Worm (Caenorhabditis elegans): ENCODE measurements around the gene mec-7.
A peak's percentile ranks its signal among the peaks of the same experiment; 100 is the strongest.

DNA sequence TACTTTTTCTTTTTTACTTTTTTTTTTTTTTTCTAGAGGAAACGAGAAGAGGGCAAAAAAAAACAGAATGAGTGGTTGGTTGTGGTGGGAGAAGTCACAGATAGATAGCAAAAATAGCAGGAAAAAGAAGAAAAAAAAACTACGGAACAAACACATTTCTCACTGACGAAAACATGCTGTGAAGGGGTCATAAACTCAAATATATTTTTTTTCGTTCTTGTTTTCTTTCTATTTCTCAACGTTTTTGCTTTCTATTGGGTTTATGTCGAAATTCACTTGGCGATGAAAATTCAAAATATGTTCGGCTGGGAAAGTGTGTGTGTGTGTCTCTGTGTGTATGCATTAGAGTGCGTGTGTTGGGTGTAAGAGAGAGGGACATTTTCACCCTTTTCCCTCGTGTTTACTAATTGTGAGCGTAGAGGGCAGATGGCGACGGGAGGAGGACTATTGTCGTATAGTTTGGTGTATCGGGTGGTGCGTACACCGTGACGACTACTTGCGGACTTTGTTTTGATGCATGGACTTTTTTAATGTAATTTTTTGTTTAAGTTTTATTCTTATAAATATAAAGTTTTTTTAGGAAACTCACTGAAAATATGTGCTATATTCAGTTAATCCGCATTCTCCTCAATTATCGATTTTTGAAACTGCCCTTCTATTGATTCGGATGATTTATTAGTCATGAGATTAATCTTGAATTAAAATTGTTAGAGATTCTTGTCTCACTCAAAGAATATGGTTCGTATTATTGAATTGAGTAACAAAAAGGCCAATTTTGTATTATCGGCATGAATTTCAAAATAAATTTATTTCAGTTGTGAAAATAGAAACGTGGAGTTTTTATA lies 33.1 kb upstream of the mec-7 start:
- TF ChIP-seq ztf-11 (tag; optimal IDR thresholded peaks at IDR 0.05): no peak
- TF ChIP-seq mab-5 (tag; optimal IDR thresholded peaks at IDR 0.05): no peak
- TF ChIP-seq cnd-1 (tag; optimal IDR thresholded peaks at IDR 0.05): peak; percentile 81
- no peak for TF ChIP-seq nhr-76 (tag; optimal IDR thresholded peaks at IDR 0.05)
- no peak for TF ChIP-seq snpc-4 (tag; optimal IDR thresholded peaks at IDR 0.05)
- peak; percentile 89 for TF ChIP-seq pha-4 (tag; optimal IDR thresholded peaks at IDR 0.05)
- peak; percentile 38 for TF ChIP-seq ceh-39 (tag; optimal IDR thresholded peaks at IDR 0.05)
- no peak for TF ChIP-seq blmp-1 (tag; optimal IDR thresholded peaks at IDR 0.05)
- peak; percentile 29 for TF ChIP-seq sptf-1 (tag; optimal IDR thresholded peaks at IDR 0.05)
- TF ChIP-seq ceh-43 (GFP tag; optimal IDR thresholded peaks at IDR 0.05): peak; percentile 56
- TF ChIP-seq flh-1 (GFP tag; optimal IDR thresholded peaks at IDR 0.05): no peak
- no peak for TF ChIP-seq nhr-237 (tag; optimal IDR thresholded peaks at IDR 0.05)
- peak; percentile 69 for TF ChIP-seq lin-13 (tag; optimal IDR thresholded peaks at IDR 0.05)
- no peak for TF ChIP-seq unc-39 (tag; optimal IDR thresholded peaks at IDR 0.05)

All from whole organism, mixed stage, embryonic.